Fruit fly (Drosophila melanogaster): ENCODE measurements around the gene Abl.

- no peak for TF ChIP-seq ttk (optimal IDR thresholded peaks at IDR 0.05)
- no peak for TF ChIP-seq insv (optimal IDR thresholded peaks at IDR 0.05)
- TF ChIP-seq Myc (optimal IDR thresholded peaks at IDR 0.05), result no peak
- TF ChIP-seq Sin3A (optimal IDR thresholded peaks at IDR 0.05), result no peak
These were observed 37.5 kb downstream of the Abl start, which contains the start of gene Prosbeta6 for dm6 chr3L:16610201-16610600.
